Worm (Caenorhabditis elegans) whole organism, L2 larva: ENCODE results near the gene spig-8.
"Not testable (repeated sequence)": the region's sequence is repeated elsewhere in the genome, so short reads cannot be mapped to it uniquely, and the experiment has no call there.

Experiments
- C34F6.9 ChIP-seq: fragments of 150-350 bp; optimal IDR thresholded peaks from 2 replicates; lab custom pipeline; 2014; ENCODE audit warnings: missing biosample characterization, missing genetic modification characterization
- F13H6.1 ChIP-seq: sonication (generic microtip); optimal IDR thresholded peaks from 2 replicates; lab custom pipeline; 2016; ENCODE audit warnings: missing genetic modification characterization, missing compliant biosample characterization
- R02D3.7 ChIP-seq: fragments of 150-350 bp; optimal IDR thresholded peaks from 2 replicates; lab custom pipeline; 2014; ENCODE audit warnings: missing biosample characterization, missing genetic modification characterization
- ama-1 ChIP-seq: fragments of 150-350 bp; optimal IDR thresholded peaks from 2 replicates; lab custom pipeline; 2018; ENCODE audit warnings: inconsistent platforms
- crh-2 ChIP-seq: sonication (generic microtip); optimal IDR thresholded peaks from 2 replicates; lab custom pipeline; 2017; ENCODE audit warnings: missing biosample characterization, missing genetic modification characterization
- egl-27 ChIP-seq: sonication (generic microtip); optimal IDR thresholded peaks from 3 replicates; lab custom pipeline; 2017; ENCODE audit warnings: missing biosample characterization, missing genetic modification reagents, missing genetic modification characterization
- elt-1 ChIP-seq: fragments of 150-350 bp; optimal IDR thresholded peaks from 2 replicates; lab custom pipeline; 2014; ENCODE audit warnings: missing biosample characterization, missing genetic modification characterization
- fos-1 ChIP-seq: fragments of 150-350 bp; optimal IDR thresholded peaks from 2 replicates; lab custom pipeline; 2014; ENCODE audit warnings: missing biosample characterization, missing genetic modification characterization
- gmeb-1 ChIP-seq: fragments of 150-350 bp; optimal IDR thresholded peaks from 2 replicates; lab custom pipeline; 2014; ENCODE audit warnings: missing biosample characterization, missing genetic modification characterization
- lin-11 ChIP-seq: fragments of 150-350 bp; sonication (generic microtip); optimal IDR thresholded peaks from 2 replicates; lab custom pipeline; 2014; ENCODE audit warnings: missing biosample characterization, missing genetic modification characterization, inconsistent platforms, mixed read lengths
- mab-5 ChIP-seq: fragments of 150-350 bp; optimal IDR thresholded peaks from 2 replicates; lab custom pipeline; 2014; ENCODE audit warnings: missing biosample characterization, missing genetic modification characterization
- mbf-1 ChIP-seq: sonication (generic microtip); optimal IDR thresholded peaks from 2 replicates; lab custom pipeline; 2017; ENCODE audit warnings: missing biosample characterization, missing genetic modification characterization
- mdl-1 ChIP-seq, 2 experiments: fragments of 150-350 bp in 1 of 2; sonication (generic microtip) in 1 of 2; optimal IDR thresholded peaks; 2 replicates each; lab custom pipeline; 2017; ENCODE audit warnings: missing biosample characterization in 2 of 2, missing genetic modification characterization in 2 of 2
- nhr-10 ChIP-seq: sonication (generic microtip); optimal IDR thresholded peaks from 2 replicates; lab custom pipeline; 2017; ENCODE audit warnings: missing biosample characterization, missing genetic modification characterization
- nhr-11 ChIP-seq: fragments of 150-350 bp; optimal IDR thresholded peaks from 2 replicates; lab custom pipeline; 2014; ENCODE audit warnings: missing biosample characterization, missing genetic modification characterization
- nhr-12 ChIP-seq: fragments of 150-350 bp; optimal IDR thresholded peaks from 2 replicates; lab custom pipeline; 2014; ENCODE audit warnings: missing biosample characterization, missing genetic modification characterization
- nhr-21 ChIP-seq: fragments of 150-350 bp; optimal IDR thresholded peaks from 2 replicates; lab custom pipeline; 2014; ENCODE audit warnings: missing biosample characterization, missing genetic modification characterization
- nhr-23 ChIP-seq: fragments of 150-350 bp; optimal IDR thresholded peaks from 2 replicates; lab custom pipeline; 2014; ENCODE audit warnings: missing biosample characterization, missing genetic modification reagents, missing genetic modification characterization
- nhr-237 ChIP-seq: fragments of 150-350 bp; optimal IDR thresholded peaks from 2 replicates; lab custom pipeline; 2014; ENCODE audit warnings: missing biosample characterization, missing genetic modification characterization
- nhr-6 ChIP-seq: fragments of 150-350 bp; optimal IDR thresholded peaks from 2 replicates; lab custom pipeline; 2014; ENCODE audit warnings: missing biosample characterization, missing genetic modification characterization
- nhr-77 ChIP-seq: fragments of 150-350 bp; optimal IDR thresholded peaks from 2 replicates; lab custom pipeline; 2014; ENCODE audit warnings: missing biosample characterization, missing genetic modification characterization
- peb-1 ChIP-seq: fragments of 150-350 bp; optimal IDR thresholded peaks from 2 replicates; lab custom pipeline; 2014; ENCODE audit warnings: missing biosample characterization, missing genetic modification characterization
- sem-4 ChIP-seq: fragments of 150-350 bp; optimal IDR thresholded peaks from 2 replicates; lab custom pipeline; 2014; ENCODE audit warnings: missing biosample characterization, missing genetic modification reagents, missing genetic modification characterization
- sma-3 ChIP-seq: sonication (generic microtip); optimal IDR thresholded peaks from 2 replicates; lab custom pipeline; 2016; ENCODE audit warnings: missing genetic modification reagents, missing genetic modification characterization, missing compliant biosample characterization
- sma-9 ChIP-seq, 2 experiments: fragments of 150-350 bp in 1 of 2; sonication (generic microtip) in 1 of 2; optimal IDR thresholded peaks; 2 replicates each; lab custom pipeline; 2014 to 2016; ENCODE audit warnings: missing genetic modification characterization in 2 of 2, mild to moderate bottlenecking in 1 of 2, missing biosample characterization in 1 of 2, missing compliant biosample characterization in 1 of 2, missing genetic modification reagents in 1 of 2, moderate library complexity in 1 of 2
- unc-39 ChIP-seq: fragments of 150-350 bp; optimal IDR thresholded peaks from 2 replicates; lab custom pipeline; 2014; ENCODE audit warnings: missing biosample characterization, missing genetic modification characterization
- ztf-1 ChIP-seq: fragments of 200-800 bp; sonication (Bioruptor generic); conservative IDR thresholded peaks from 2 replicates; pipeline ENCODE4 v1.3.6; 2022; ENCODE audit warnings: missing genetic modification characterization, missing compliant biosample characterization
- ztf-11 ChIP-seq: sonication (generic microtip); optimal IDR thresholded peaks from 2 replicates; lab custom pipeline; 2017; ENCODE audit warnings: missing biosample characterization, missing genetic modification characterization
- ztf-4 ChIP-seq: fragments of 150-350 bp; optimal IDR thresholded peaks from 2 replicates; lab custom pipeline; 2014; ENCODE audit warnings: missing biosample characterization, missing genetic modification characterization

spig-8 gene

ce11 chrV:7060396-7060795 lies 5.7 kb downstream of the spig-8 start, which contains the start of the genes Y57E12AL.6 and Y57E12AL.1 (continued):
- no peak for TF ChIP-seq ztf-1 (GFP tag; lab: Robert Waterston, UW)

ce11 chrV:7062790-7063189 lies 8.1 kb downstream of the spig-8 start, which contains the start of gene tmem-258:
Gene tmem-258 (plus strand): TSS chrV:7063174.
- TF ChIP-seq sem-4; C34F6.9 (tag; lab: Kevin White, UChicago); elt-1: not testable (repeated sequence)

ce11 chrV:7065226-7065625 lies 10.5 kb downstream of the spig-8 start, which contains the start of gene Y57E12AR.1:
Gene Y57E12AR.1 (minus strand): TSS chrV:7065326.
- TF ChIP-seq egl-27 (tag; lab: Kevin White, UChicago) (no peak), elt-1 (no peak), nhr-21 (no peak), nhr-237 (tag; lab: Kevin White, UChicago) (no peak), ztf-4 (no peak), gmeb-1 (no peak), peb-1 (tag; lab: Kevin White, UChicago) (no peak), nhr-6 (tag; lab: Kevin White, UChicago) (no peak), unc-39 (tag; lab: Kevin White, UChicago) (no peak), C34F6.9 (tag; lab: Kevin White, UChicago) (no peak), nhr-77 (tag; lab: Kevin White, UChicago) (no peak), sma-9 (GFP tag; optimal IDR thresholded peaks at IDR 0.05; lab: Kevin White, UChicago) (no peak), sma-9 (tag; optimal IDR thresholded peaks at IDR 0.05; lab: Kevin White, UChicago) (no peak), nhr-23 (tag; lab: Kevin White, UChicago) (no peak)

- TF ChIP-seq crh-2 (no peak), sma-3 (GFP tag; lab: Kevin White, UChicago) (no peak), nhr-6 (tag; lab: Kevin White, UChicago) (no peak), mdl-1 (tag; optimal IDR thresholded peaks at IDR 0.05; lab: Kevin White, UChicago) (no peak), F13H6.1 (tag; lab: Kevin White, UChicago) (no peak), fos-1 (tag; lab: Kevin White, UChicago) (no peak), C34F6.9 (tag; lab: Kevin White, UChicago) (no peak), sma-9 (GFP tag; optimal IDR thresholded peaks at IDR 0.05; lab: Kevin White, UChicago) (no peak), sma-9 (tag; optimal IDR thresholded peaks at IDR 0.05; lab: Kevin White, UChicago) (no peak)
Observed at ce11 chrV:7068861-7069260, 14.2 kb downstream of the spig-8 start.

ce11 chrV:7069605-7070004 lies 14.9 kb downstream of the spig-8 start:
- no peak for TF ChIP-seq lin-11 (tag; lab: Kevin White, UChicago)
- no peak for TF ChIP-seq R02D3.7 (tag; lab: Kevin White, UChicago)
- TF ChIP-seq ztf-11 (tag; lab: Kevin White, UChicago): no peak
- TF ChIP-seq nhr-11 (tag; lab: Kevin White, UChicago): no peak
- TF ChIP-seq mab-5 (tag; lab: Kevin White, UChicago): no peak
- no peak for TF ChIP-seq ama-1 (lab: Kevin White, UChicago)

- TF ChIP-seq nhr-10 (no peak), crh-2 (peak; percentile 41)
- TF ChIP-seq, all 48 proteins: peak for 1
Observed at ce11 chrV:7072309-7072708, 17.6 kb downstream of the spig-8 start, which contains the start of gene F27B10.1. Gene F27B10.1 (plus strand): TSS chrV:7072609.

- TF ChIP-seq nhr-11 (tag; lab: Kevin White, UChicago) (no peak), mbf-1 (tag; lab: Kevin White, UChicago) (no peak), sma-9 (GFP tag; optimal IDR thresholded peaks at IDR 0.05; lab: Kevin White, UChicago) (no peak), sma-9 (tag; optimal IDR thresholded peaks at IDR 0.05; lab: Kevin White, UChicago) (no peak), nhr-12 (tag; lab: Kevin White, UChicago) (no peak), fos-1 (tag; lab: Kevin White, UChicago) (peak; percentile 30)
Observed at ce11 chrV:7075646-7076045, 20.9 kb downstream of the spig-8 start, which contains the start of gene npa-1. Gene npa-1 (plus strand): TSS chrV:7075787.
